Worm (Caenorhabditis elegans): ENCODE measurements around the gene ttll-11.

DNA sequence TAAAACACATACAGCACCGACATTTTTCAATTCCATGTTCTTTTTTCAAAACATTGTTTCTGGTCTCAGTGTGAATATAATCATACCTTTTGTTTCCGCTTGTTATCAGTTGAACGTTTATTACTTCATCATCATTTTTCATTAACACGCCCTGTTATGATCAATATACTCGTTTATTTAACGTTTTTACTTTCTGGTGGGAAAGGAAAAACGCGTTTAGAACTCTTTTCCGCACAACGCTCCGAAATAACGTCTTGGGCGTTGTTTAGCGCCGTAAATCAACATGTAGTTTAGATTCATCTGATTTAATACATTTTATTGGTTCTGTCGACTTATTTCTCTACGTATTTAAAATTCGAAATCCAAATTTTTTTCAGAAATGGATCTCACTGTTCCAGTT lies 27.8 kb downstream of the ttll-11 start, which contains the start of gene pgm-3:
- TF ChIP-seq egl-27 (tag; optimal IDR thresholded peaks at IDR 0.05), result no peak
- no peak for TF ChIP-seq elt-1 (tag; optimal IDR thresholded peaks at IDR 0.05)
- no peak for TF ChIP-seq unc-39 (tag; optimal IDR thresholded peaks at IDR 0.05)
- no peak for TF ChIP-seq ama-1 (optimal IDR thresholded peaks at IDR 0.05)
- no peak for TF ChIP-seq R02D3.7 (tag; optimal IDR thresholded peaks at IDR 0.05)
- no peak for TF ChIP-seq unc-55 (GFP tag; optimal IDR thresholded peaks at IDR 0.05)
